Worm (Caenorhabditis elegans) whole organism, L2 larva: ENCODE results near the gene F38A5.6.

Source experiments
- C34F6.9 ChIP-seq: fragments of 150-350 bp; optimal IDR thresholded peaks from 2 replicates; lab custom pipeline; 2014; ENCODE audit warnings: missing biosample characterization, missing genetic modification characterization
- F13H6.1 ChIP-seq: sonication (generic microtip); optimal IDR thresholded peaks from 2 replicates; lab custom pipeline; 2016; ENCODE audit warnings: missing genetic modification characterization, missing compliant biosample characterization
- R02D3.7 ChIP-seq: fragments of 150-350 bp; optimal IDR thresholded peaks from 2 replicates; lab custom pipeline; 2014; ENCODE audit warnings: missing biosample characterization, missing genetic modification characterization
- Y55F3AM.14 ChIP-seq: fragments of 200-800 bp; sonication (Bioruptor generic); optimal IDR thresholded peaks from 2 replicates; lab custom pipeline; 2018; ENCODE audit warnings: mild to moderate bottlenecking, missing genetic modification characterization, missing compliant biosample characterization
- ZK546.5 ChIP-seq: sonication (generic microtip); optimal IDR thresholded peaks from 2 replicates; lab custom pipeline; 2017; ENCODE audit warnings: missing biosample characterization, missing genetic modification characterization
- alr-1 ChIP-seq: fragments of 150-350 bp; optimal IDR thresholded peaks from 2 replicates; lab custom pipeline; 2014; ENCODE audit warnings: missing biosample characterization, missing genetic modification characterization
- aly-2 ChIP-seq: fragments of 150-350 bp; optimal IDR thresholded peaks from 2 replicates; lab custom pipeline; 2014; ENCODE audit warnings: missing biosample characterization, missing genetic modification characterization
- ama-1 ChIP-seq: fragments of 150-350 bp; optimal IDR thresholded peaks from 2 replicates; lab custom pipeline; 2018; ENCODE audit warnings: inconsistent platforms
- blmp-1 ChIP-seq: sonication (generic microtip); optimal IDR thresholded peaks from 2 replicates; lab custom pipeline; 2017; ENCODE audit warnings: missing genetic modification characterization, mild to moderate bottlenecking, missing compliant biosample characterization, antibody characterized with exemption, moderate library complexity; ENCODE audit not compliant: insufficient read depth
- ceh-16 ChIP-seq: fragments of 150-350 bp; optimal IDR thresholded peaks from 2 replicates; lab custom pipeline; 2014; ENCODE audit warnings: missing biosample characterization, missing genetic modification characterization
- ceh-82 ChIP-seq: fragments of 150-350 bp; optimal IDR thresholded peaks from 2 replicates; lab custom pipeline; 2014; ENCODE audit warnings: missing biosample characterization, missing genetic modification characterization
- crh-2 ChIP-seq: sonication (generic microtip); optimal IDR thresholded peaks from 2 replicates; lab custom pipeline; 2017; ENCODE audit warnings: missing biosample characterization, missing genetic modification characterization
- dmd-4 ChIP-seq: sonication (generic microtip); optimal IDR thresholded peaks from 2 replicates; lab custom pipeline; 2017; ENCODE audit warnings: missing biosample characterization, missing genetic modification characterization
- egl-27 ChIP-seq: sonication (generic microtip); optimal IDR thresholded peaks from 3 replicates; lab custom pipeline; 2017; ENCODE audit warnings: missing biosample characterization, missing genetic modification reagents, missing genetic modification characterization
- elt-1 ChIP-seq: fragments of 150-350 bp; optimal IDR thresholded peaks from 2 replicates; lab custom pipeline; 2014; ENCODE audit warnings: missing biosample characterization, missing genetic modification characterization
- elt-3 ChIP-seq: sonication (generic microtip); optimal IDR thresholded peaks from 2 replicates; lab custom pipeline; 2017; ENCODE audit warnings: missing biosample characterization, missing genetic modification characterization
- fos-1 ChIP-seq: fragments of 150-350 bp; optimal IDR thresholded peaks from 2 replicates; lab custom pipeline; 2014; ENCODE audit warnings: missing biosample characterization, missing genetic modification characterization
- gmeb-1 ChIP-seq: fragments of 150-350 bp; optimal IDR thresholded peaks from 2 replicates; lab custom pipeline; 2014; ENCODE audit warnings: missing biosample characterization, missing genetic modification characterization
- lin-11 ChIP-seq: fragments of 150-350 bp; sonication (generic microtip); optimal IDR thresholded peaks from 2 replicates; lab custom pipeline; 2014; ENCODE audit warnings: missing biosample characterization, missing genetic modification characterization, inconsistent platforms, mixed read lengths
- lin-13 ChIP-seq: fragments of 150-350 bp; optimal IDR thresholded peaks from 2 replicates; lab custom pipeline; 2014; ENCODE audit warnings: missing biosample characterization, missing genetic modification reagents, missing genetic modification characterization
- lin-39 ChIP-seq: fragments of 150-350 bp; optimal IDR thresholded peaks from 2 replicates; lab custom pipeline; 2014; ENCODE audit warnings: missing biosample characterization, missing genetic modification reagents, missing genetic modification characterization
- lsy-2 ChIP-seq, 2 experiments: fragments of 150-350 bp in 1 of 2; sonication (generic microtip) in 1 of 2; optimal IDR thresholded peaks; 2 replicates each; lab custom pipeline; 2014 to 2017; ENCODE audit warnings: missing biosample characterization in 2 of 2, missing genetic modification characterization in 2 of 2
- mab-5 ChIP-seq: fragments of 150-350 bp; optimal IDR thresholded peaks from 2 replicates; lab custom pipeline; 2014; ENCODE audit warnings: missing biosample characterization, missing genetic modification characterization
- mbf-1 ChIP-seq: sonication (generic microtip); optimal IDR thresholded peaks from 2 replicates; lab custom pipeline; 2017; ENCODE audit warnings: missing biosample characterization, missing genetic modification characterization
- mdl-1 ChIP-seq, 2 experiments: fragments of 150-350 bp in 1 of 2; sonication (generic microtip) in 1 of 2; optimal IDR thresholded peaks; 2 replicates each; lab custom pipeline; 2017; ENCODE audit warnings: missing biosample characterization in 2 of 2, missing genetic modification characterization in 2 of 2
- nhr-10 ChIP-seq: sonication (generic microtip); optimal IDR thresholded peaks from 2 replicates; lab custom pipeline; 2017; ENCODE audit warnings: missing biosample characterization, missing genetic modification characterization
- nhr-11 ChIP-seq: fragments of 150-350 bp; optimal IDR thresholded peaks from 2 replicates; lab custom pipeline; 2014; ENCODE audit warnings: missing biosample characterization, missing genetic modification characterization
- nhr-12 ChIP-seq: fragments of 150-350 bp; optimal IDR thresholded peaks from 2 replicates; lab custom pipeline; 2014; ENCODE audit warnings: missing biosample characterization, missing genetic modification characterization
- nhr-129 ChIP-seq: fragments of 150-350 bp; optimal IDR thresholded peaks from 2 replicates; lab custom pipeline; 2014; ENCODE audit warnings: missing biosample characterization, missing genetic modification characterization
- nhr-21 ChIP-seq: fragments of 150-350 bp; optimal IDR thresholded peaks from 2 replicates; lab custom pipeline; 2014; ENCODE audit warnings: missing biosample characterization, missing genetic modification characterization
- nhr-23 ChIP-seq: fragments of 150-350 bp; optimal IDR thresholded peaks from 2 replicates; lab custom pipeline; 2014; ENCODE audit warnings: missing biosample characterization, missing genetic modification reagents, missing genetic modification characterization
- nhr-237 ChIP-seq: fragments of 150-350 bp; optimal IDR thresholded peaks from 2 replicates; lab custom pipeline; 2014; ENCODE audit warnings: missing biosample characterization, missing genetic modification characterization
- nhr-25 ChIP-seq: fragments of 150-350 bp; sonication (generic microtip); optimal IDR thresholded peaks from 3 replicates; lab custom pipeline; 2014; ENCODE audit warnings: missing biosample characterization, missing genetic modification characterization
- nhr-6 ChIP-seq: fragments of 150-350 bp; optimal IDR thresholded peaks from 2 replicates; lab custom pipeline; 2014; ENCODE audit warnings: missing biosample characterization, missing genetic modification characterization
- nhr-77 ChIP-seq: fragments of 150-350 bp; optimal IDR thresholded peaks from 2 replicates; lab custom pipeline; 2014; ENCODE audit warnings: missing biosample characterization, missing genetic modification characterization
- peb-1 ChIP-seq: fragments of 150-350 bp; optimal IDR thresholded peaks from 2 replicates; lab custom pipeline; 2014; ENCODE audit warnings: missing biosample characterization, missing genetic modification characterization
- sem-4 ChIP-seq: fragments of 150-350 bp; optimal IDR thresholded peaks from 2 replicates; lab custom pipeline; 2014; ENCODE audit warnings: missing biosample characterization, missing genetic modification reagents, missing genetic modification characterization
- skn-1 ChIP-seq: sonication (generic microtip); optimal IDR thresholded peaks from 2 replicates; lab custom pipeline; 2017; ENCODE audit warnings: missing biosample characterization, missing genetic modification characterization
- sma-3 ChIP-seq: sonication (generic microtip); optimal IDR thresholded peaks from 2 replicates; lab custom pipeline; 2016; ENCODE audit warnings: missing genetic modification reagents, missing genetic modification characterization, missing compliant biosample characterization
- sma-9 ChIP-seq, 2 experiments: fragments of 150-350 bp in 1 of 2; sonication (generic microtip) in 1 of 2; optimal IDR thresholded peaks; 2 replicates each; lab custom pipeline; 2014 to 2016; ENCODE audit warnings: missing genetic modification characterization in 2 of 2, mild to moderate bottlenecking in 1 of 2, missing biosample characterization in 1 of 2, missing compliant biosample characterization in 1 of 2, missing genetic modification reagents in 1 of 2, moderate library complexity in 1 of 2
- snpc-4 ChIP-seq: fragments of 150-350 bp; optimal IDR thresholded peaks from 2 replicates; lab custom pipeline; 2014; ENCODE audit warnings: missing biosample characterization, missing genetic modification characterization
- unc-39 ChIP-seq: fragments of 150-350 bp; optimal IDR thresholded peaks from 2 replicates; lab custom pipeline; 2014; ENCODE audit warnings: missing biosample characterization, missing genetic modification characterization
- unc-55 ChIP-seq: fragments of 150-350 bp; sonication (generic microtip); optimal IDR thresholded peaks from 3 replicates; lab custom pipeline; 2014; ENCODE audit warnings: missing biosample characterization, missing genetic modification reagents, missing genetic modification characterization
- unc-62 ChIP-seq: fragments of 150-350 bp; optimal IDR thresholded peaks from 2 replicates; lab custom pipeline; 2014; ENCODE audit warnings: missing biosample characterization, missing genetic modification reagents, missing genetic modification characterization
- zag-1 ChIP-seq: fragments of 150-350 bp; optimal IDR thresholded peaks from 2 replicates; lab custom pipeline; 2014; ENCODE audit warnings: missing biosample characterization, missing genetic modification characterization
- ztf-1 ChIP-seq: fragments of 200-800 bp; sonication (Bioruptor generic); conservative IDR thresholded peaks from 2 replicates; pipeline ENCODE4 v1.3.6; 2022; ENCODE audit warnings: missing genetic modification characterization, missing compliant biosample characterization
- ztf-11 ChIP-seq: sonication (generic microtip); optimal IDR thresholded peaks from 2 replicates; lab custom pipeline; 2017; ENCODE audit warnings: missing biosample characterization, missing genetic modification characterization
- ztf-4 ChIP-seq: fragments of 150-350 bp; optimal IDR thresholded peaks from 2 replicates; lab custom pipeline; 2014; ENCODE audit warnings: missing biosample characterization, missing genetic modification characterization

Gene F38A5.6

ce11 chrIV:6597298-6597697, at the start of gene F38A5.6:
Gene F38A5.6 (minus strand): TSS chrIV:6597398.
- TF ChIP-seq nhr-77 (tag; lab: Kevin White, UChicago): no peak
- no peak for TF ChIP-seq nhr-23 (tag; lab: Kevin White, UChicago)
- no peak for TF ChIP-seq unc-62 (GFP tag; lab: Kevin White, UChicago)

ce11 chrIV:6646905-6647304, 49.7 kb upstream of the F38A5.6 start:
- TF ChIP-seq nhr-10 (no peak), sem-4 (tag; lab: Kevin White, UChicago) (no peak)

ce11 chrIV:6645867-6646655, 48.9 kb upstream of the F38A5.6 start, which contains the start of gene hil-7:
Gene hil-7 (plus strand): TSS chrIV:6646312.
- TF ChIP-seq egl-27 (peak; percentile 40), ama-1 (lab: Kevin White, UChicago) (no peak), nhr-129 (tag; lab: Kevin White, UChicago) (peak; percentile 83), mbf-1 (tag; lab: Kevin White, UChicago) (no peak), aly-2 (tag; lab: Kevin White, UChicago) (no peak), ceh-16 (tag; lab: Kevin White, UChicago) (no peak), skn-1 (no peak), mab-5 (tag; lab: Kevin White, UChicago) (peak; percentile 68), lin-39 (no peak), crh-2 (no peak), sma-9 (GFP tag; optimal IDR thresholded peaks at IDR 0.05; lab: Kevin White, UChicago) (peak; percentile 57), sma-9 (tag; optimal IDR thresholded peaks at IDR 0.05; lab: Kevin White, UChicago) (no peak), lsy-2 (tag; optimal IDR thresholded peaks at IDR 0.05; lab: Kevin White, UChicago) (peak in 1 of 2 experiments; percentile 72), unc-39 (tag; lab: Kevin White, UChicago) (no peak), nhr-21 (tag; lab: Kevin White, UChicago) (no peak), gmeb-1 (tag; lab: Kevin White, UChicago) (peak; percentile 44), C34F6.9 (peak; percentile 89), dmd-4 (no peak), nhr-77 (tag; lab: Kevin White, UChicago) (no peak), F13H6.1 (tag; lab: Kevin White, UChicago) (peak; percentile 72), mdl-1 (tag; optimal IDR thresholded peaks at IDR 0.05; lab: Kevin White, UChicago) (no peak), R02D3.7 (tag; lab: Kevin White, UChicago) (no peak), Y55F3AM.14 (no peak), nhr-12 (tag; lab: Kevin White, UChicago) (no peak), zag-1 (tag; lab: Kevin White, UChicago) (no peak), nhr-6 (tag; lab: Kevin White, UChicago) (peak; percentile 31), sem-4 (tag; lab: Kevin White, UChicago) (no peak), nhr-23 (tag; lab: Kevin White, UChicago) (no peak), ztf-1 (GFP tag; lab: Robert Waterston, UW) (no peak), ztf-4 (no peak), nhr-237 (tag; lab: Kevin White, UChicago) (no peak), peb-1 (no peak), ZK546.5 (tag; lab: Kevin White, UChicago) (no peak), lin-13 (GFP tag; lab: Kevin White, UChicago) (peak; percentile 35), snpc-4 (tag; lab: Kevin White, UChicago) (no peak), unc-55 (GFP tag; lab: Kevin White, UChicago) (no peak), ceh-82 (tag; lab: Kevin White, UChicago) (no peak), nhr-10 (no peak), ztf-11 (no peak), nhr-25 (no peak), blmp-1 (tag; lab: Kevin White, UChicago) (no peak), elt-3 (tag; lab: Kevin White, UChicago) (no peak), sma-3 (GFP tag; lab: Kevin White, UChicago) (no peak), fos-1 (no peak), nhr-11 (tag; lab: Kevin White, UChicago) (no peak), unc-62 (GFP tag; lab: Kevin White, UChicago) (no peak), alr-1 (tag; lab: Kevin White, UChicago) (no peak), lin-11 (tag; lab: Kevin White, UChicago) (no peak), elt-1 (tag; lab: Kevin White, UChicago) (no peak)
